Worm (Caenorhabditis elegans) whole organism, early embryonic: ENCODE data around the gene hst-2.
A peak's percentile ranks its signal among the peaks of the same experiment; 100 is the strongest.

Experiments used
- B0310.2 ChIP-seq: sonication (generic microtip); optimal IDR thresholded peaks from 2 replicates; lab custom pipeline; 2016; ENCODE audit warnings: mild to moderate bottlenecking, missing genetic modification characterization, missing compliant biosample characterization
- F13C5.2 ChIP-seq: sonication (generic microtip); optimal IDR thresholded peaks from 2 replicates; lab custom pipeline; 2017; ENCODE audit warnings: mild to moderate bottlenecking, missing genetic modification characterization, inconsistent platforms, missing compliant biosample characterization
- ama-1 ChIP-seq: fragments of 150-350 bp; optimal IDR thresholded peaks from 2 replicates; lab custom pipeline; 2014
- ceh-36 ChIP-seq: sonication (generic microtip); optimal IDR thresholded peaks from 2 replicates; lab custom pipeline; 2016; ENCODE audit warnings: missing genetic modification characterization, inconsistent platforms, missing compliant biosample characterization
- ets-7 ChIP-seq: sonication (generic microtip); optimal IDR thresholded peaks from 2 replicates; lab custom pipeline; 2016; ENCODE audit warnings: missing genotype, missing genetic modification characterization, missing compliant biosample characterization
- flt-1 ChIP-seq: fragments of 200-800 bp; sonication (Bioruptor generic); IDR thresholded peaks from 2 replicates; pipeline ENCODE4 v1.3.6; 2022; ENCODE audit warnings: missing genetic modification characterization, missing compliant biosample characterization
- hmbx-1 ChIP-seq: sonication (generic microtip); optimal IDR thresholded peaks from 2 replicates; lab custom pipeline; 2016; ENCODE audit warnings: mild to moderate bottlenecking, missing genetic modification characterization, missing compliant biosample characterization
- hmg-4 ChIP-seq: fragments of 200-800 bp; sonication (Bioruptor generic); optimal IDR thresholded peaks from 2 replicates; lab custom pipeline; 2018; ENCODE audit warnings: mild to moderate bottlenecking, missing genetic modification characterization, missing compliant biosample characterization
- pes-1 ChIP-seq: fragments of 200-800 bp; sonication (Bioruptor generic); IDR thresholded peaks from 2 replicates; pipeline ENCODE4 v1.3.6; 2022; ENCODE audit warnings: missing genetic modification reagents, missing genetic modification characterization, missing compliant biosample characterization
- sea-1 ChIP-seq: fragments of 200-800 bp; sonication (Bioruptor generic); conservative IDR thresholded peaks from 2 replicates; pipeline ENCODE4 v1.3.6; 2022; ENCODE audit warnings: missing genetic modification characterization, missing compliant biosample characterization
- tbx-11 ChIP-seq: fragments of 200-800 bp; sonication (Bioruptor generic); IDR thresholded peaks from 2 replicates; pipeline ENCODE4 v1.3.6; 2022; ENCODE audit warnings: missing genetic modification characterization, missing compliant biosample characterization
- tbx-37 ChIP-seq: fragments of 200-800 bp; sonication (Bioruptor generic); conservative IDR thresholded peaks from 2 replicates; pipeline ENCODE4 v1.3.6; 2022; ENCODE audit warnings: missing genetic modification reagents, missing genetic modification characterization, missing compliant biosample characterization

ce11 chrX:11206953-11207352 lies at the start of gene hst-2:
- TF ChIP-seq hmbx-1 (tag; lab: Kevin White, UChicago) (no peak), flt-1 (GFP tag; lab: Robert Waterston, UW) (no peak), ama-1 (lab: Kevin White, UChicago) (no peak), tbx-37 (GFP tag; lab: Robert Waterston, UW) (no peak), hmg-4 (GFP tag; lab: Kevin White, UChicago) (no peak), tbx-11 (GFP tag; lab: Robert Waterston, UW) (no peak), ceh-36 (tag; lab: Kevin White, UChicago) (no peak), pes-1 (GFP tag; lab: Robert Waterston, UW) (0 out of 2 replicates have a peak, but pooled peaks have one; percentile 20), sea-1 (no peak), ets-7 (peak; percentile 18), F13C5.2 (tag; lab: Kevin White, UChicago) (peak; percentile 60), B0310.2 (tag; lab: Kevin White, UChicago) (no peak)
